Worm (Caenorhabditis elegans) whole organism, L4/young adult: ENCODE measurements around the gene T09B9.1.

Experiments
- W03F9.2 ChIP-seq: fragments of 150-350 bp; optimal IDR thresholded peaks from 2 replicates; lab custom pipeline; 2014; ENCODE audit warnings: missing biosample characterization, missing genetic modification characterization
- him-1 ChIP-seq: sonication (generic microtip); optimal IDR thresholded peaks from 2 replicates; lab custom pipeline; 2016; ENCODE audit warnings: missing genotype, missing genetic modification reagents, missing genetic modification characterization, missing compliant biosample characterization

ce11 chrX:9713613-9714012 is 43.5 kb upstream of the T09B9.1 start, which contains the start of gene F15G9.2:
- TF ChIP-seq W03F9.2 (tag; lab: Kevin White, UChicago) (no peak), him-1 (tag; lab: Kevin White, UChicago) (no peak)
